Worm (Caenorhabditis elegans): ENCODE measurements around the gene tag-273.

DNA sequence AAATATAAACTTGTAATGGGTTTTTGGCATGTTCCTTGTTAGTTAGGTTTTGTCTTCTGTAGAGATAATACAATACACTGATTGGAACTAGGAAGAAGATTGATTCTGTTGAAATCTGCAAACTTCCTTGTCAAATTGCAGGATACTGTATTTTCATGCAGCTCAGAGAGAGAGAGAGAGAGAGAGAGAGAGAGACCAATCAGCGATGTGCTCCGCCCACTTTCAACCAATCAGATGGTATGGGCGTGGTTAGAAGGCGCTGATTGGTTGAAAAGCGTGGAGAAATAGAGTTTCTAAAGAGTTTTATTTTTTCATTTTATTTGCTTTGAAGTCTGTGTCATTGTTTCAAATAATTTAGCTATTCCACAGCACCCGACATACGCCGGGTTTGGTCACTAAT, 42.3 kb upstream of the tag-273 start:
- TF ChIP-seq rnt-1 (tag; optimal IDR thresholded peaks at IDR 0.05) = no peak
- no peak for TF ChIP-seq ces-1 (GFP tag; optimal IDR thresholded peaks at IDR 0.05)
- no peak for TF ChIP-seq hlh-4 (tag; optimal IDR thresholded peaks at IDR 0.05)
- no peak for TF ChIP-seq nhr-237 (tag; optimal IDR thresholded peaks at IDR 0.05)
- TF ChIP-seq pax-3 (tag; optimal IDR thresholded peaks at IDR 0.05) = no peak
- TF ChIP-seq vab-15 (tag; optimal IDR thresholded peaks at IDR 0.05) = no peak
- TF ChIP-seq ztf-11 (tag; optimal IDR thresholded peaks at IDR 0.05) = no peak
- no peak for TF ChIP-seq pqm-1 (tag; optimal IDR thresholded peaks at IDR 0.05)
- TF ChIP-seq dsc-1 (tag; optimal IDR thresholded peaks at IDR 0.05) = no peak
- TF ChIP-seq elt-2 (tag; optimal IDR thresholded peaks at IDR 0.05) = no peak
- no peak for TF ChIP-seq snu-23 (GFP tag; optimal IDR thresholded peaks at IDR 0.05)
